Worm (Caenorhabditis elegans) whole organism, L2 larva: ENCODE data around the gene F09G2.2.

Experiments
- aly-2 ChIP-seq: fragments of 150-350 bp; optimal IDR thresholded peaks from 2 replicates; lab custom pipeline; 2014; ENCODE audit warnings: missing biosample characterization, missing genetic modification characterization
- ceh-16 ChIP-seq: fragments of 150-350 bp; optimal IDR thresholded peaks from 2 replicates; lab custom pipeline; 2014; ENCODE audit warnings: missing biosample characterization, missing genetic modification characterization
- elt-1 ChIP-seq: fragments of 150-350 bp; optimal IDR thresholded peaks from 2 replicates; lab custom pipeline; 2014; ENCODE audit warnings: missing biosample characterization, missing genetic modification characterization
- elt-3 ChIP-seq: sonication (generic microtip); optimal IDR thresholded peaks from 2 replicates; lab custom pipeline; 2017; ENCODE audit warnings: missing biosample characterization, missing genetic modification characterization
- lin-13 ChIP-seq: fragments of 150-350 bp; optimal IDR thresholded peaks from 2 replicates; lab custom pipeline; 2014; ENCODE audit warnings: missing biosample characterization, missing genetic modification reagents, missing genetic modification characterization
- lsy-2 ChIP-seq, 2 experiments: fragments of 150-350 bp in 1 of 2; sonication (generic microtip) in 1 of 2; optimal IDR thresholded peaks; 2 replicates each; lab custom pipeline; 2014 to 2017; ENCODE audit warnings: missing biosample characterization in 2 of 2, missing genetic modification characterization in 2 of 2
- mab-5 ChIP-seq: fragments of 150-350 bp; optimal IDR thresholded peaks from 2 replicates; lab custom pipeline; 2014; ENCODE audit warnings: missing biosample characterization, missing genetic modification characterization
- nhr-12 ChIP-seq: fragments of 150-350 bp; optimal IDR thresholded peaks from 2 replicates; lab custom pipeline; 2014; ENCODE audit warnings: missing biosample characterization, missing genetic modification characterization
- nhr-237 ChIP-seq: fragments of 150-350 bp; optimal IDR thresholded peaks from 2 replicates; lab custom pipeline; 2014; ENCODE audit warnings: missing biosample characterization, missing genetic modification characterization
- nhr-25 ChIP-seq: fragments of 150-350 bp; sonication (generic microtip); optimal IDR thresholded peaks from 3 replicates; lab custom pipeline; 2014; ENCODE audit warnings: missing biosample characterization, missing genetic modification characterization
- sem-4 ChIP-seq: fragments of 150-350 bp; optimal IDR thresholded peaks from 2 replicates; lab custom pipeline; 2014; ENCODE audit warnings: missing biosample characterization, missing genetic modification reagents, missing genetic modification characterization
- snpc-4 ChIP-seq: fragments of 150-350 bp; optimal IDR thresholded peaks from 2 replicates; lab custom pipeline; 2014; ENCODE audit warnings: missing biosample characterization, missing genetic modification characterization
- unc-62 ChIP-seq: fragments of 150-350 bp; optimal IDR thresholded peaks from 2 replicates; lab custom pipeline; 2014; ENCODE audit warnings: missing biosample characterization, missing genetic modification reagents, missing genetic modification characterization
- zag-1 ChIP-seq: fragments of 150-350 bp; optimal IDR thresholded peaks from 2 replicates; lab custom pipeline; 2014; ENCODE audit warnings: missing biosample characterization, missing genetic modification characterization

DNA sequence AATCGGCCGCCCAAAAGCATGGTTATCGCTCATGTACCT lies 40.2 kb downstream of the F09G2.2 start, which contains the start of gene hpo-9:
- no peak for TF ChIP-seq sem-4 (tag; lab: Kevin White, UChicago)
- no peak for TF ChIP-seq nhr-25 (tag; lab: Kevin White, UChicago)
- no peak for TF ChIP-seq ceh-16 (tag; lab: Kevin White, UChicago)
- no peak for TF ChIP-seq unc-62 (GFP tag; lab: Kevin White, UChicago)
- no peak for TF ChIP-seq elt-1 (tag; lab: Kevin White, UChicago)
- no peak for TF ChIP-seq lin-13
- no peak for TF ChIP-seq mab-5
- no peak for TF ChIP-seq elt-3 (tag; lab: Kevin White, UChicago)
- TF ChIP-seq nhr-237 (tag; lab: Kevin White, UChicago): no peak
- no peak for TF ChIP-seq nhr-12 (tag; lab: Kevin White, UChicago)
- no peak for TF ChIP-seq zag-1 (tag; lab: Kevin White, UChicago)
- no peak for TF ChIP-seq lsy-2 (tag; optimal IDR thresholded peaks at IDR 0.05; lab: Kevin White, UChicago)
- no peak for TF ChIP-seq snpc-4 (tag; lab: Kevin White, UChicago)
- TF ChIP-seq aly-2 (tag; lab: Kevin White, UChicago): no peak
